Worm (Caenorhabditis elegans) whole organism, late embryonic: Measurements from ENCODE around the gene F59F5.7.

ENCODE experiments used
- F13H6.1 ChIP-seq: sonication (generic microtip); optimal IDR thresholded peaks from 2 replicates; lab custom pipeline; 2016; ENCODE audit warnings: missing genetic modification characterization, missing compliant biosample characterization
- ama-1 ChIP-seq: fragments of 150-350 bp; optimal IDR thresholded peaks from 2 replicates; lab custom pipeline; 2014
- ceh-19 ChIP-seq: fragments of 200-800 bp; sonication (Bioruptor generic); optimal IDR thresholded peaks from 2 replicates; lab custom pipeline; 2018; ENCODE audit warnings: mild to moderate bottlenecking, missing genetic modification characterization, missing compliant biosample characterization
- ceh-2 ChIP-seq: sonication (generic microtip); optimal IDR thresholded peaks from 2 replicates; lab custom pipeline; 2016; ENCODE audit warnings: missing genotype, missing genetic modification characterization, missing compliant biosample characterization
- che-1 ChIP-seq: sonication (generic microtip); optimal IDR thresholded peaks from 2 replicates; lab custom pipeline; 2016; ENCODE audit warnings: mild to moderate bottlenecking, missing genetic modification characterization, missing compliant biosample characterization
- dmd-4 ChIP-seq: sonication (generic microtip); optimal IDR thresholded peaks from 2 replicates; lab custom pipeline; 2016; ENCODE audit warnings: borderline replicate concordance, missing genetic modification characterization, missing compliant biosample characterization
- dve-1 ChIP-seq: sonication (generic microtip); optimal IDR thresholded peaks from 2 replicates; lab custom pipeline; 2017; ENCODE audit warnings: antibody characterized with exemption, mild to moderate bottlenecking, missing genetic modification characterization, missing compliant biosample characterization
- mec-3 ChIP-seq: sonication (generic microtip); optimal IDR thresholded peaks from 2 replicates; lab custom pipeline; 2016; ENCODE audit warnings: borderline replicate concordance, missing genetic modification characterization, missing compliant biosample characterization
- nfya-1 ChIP-seq: sonication (generic microtip); optimal IDR thresholded peaks from 2 replicates; lab custom pipeline; 2017; ENCODE audit warnings: missing genetic modification characterization, mild to moderate bottlenecking, missing compliant biosample characterization, antibody characterized with exemption, moderate library complexity
- nhr-11 ChIP-seq: fragments of 150-350 bp; optimal IDR thresholded peaks from 2 replicates; lab custom pipeline; 2014; ENCODE audit warnings: missing biosample characterization, missing genetic modification characterization
- ref-2 ChIP-seq: sonication (generic microtip); optimal IDR thresholded peaks from 2 replicates; lab custom pipeline; 2016; ENCODE audit warnings: missing genetic modification characterization, missing compliant biosample characterization
- unc-86 ChIP-seq: sonication (generic microtip); optimal IDR thresholded peaks from 2 replicates; lab custom pipeline; 2016; ENCODE audit warnings: missing genetic modification characterization, missing compliant biosample characterization

DNA sequence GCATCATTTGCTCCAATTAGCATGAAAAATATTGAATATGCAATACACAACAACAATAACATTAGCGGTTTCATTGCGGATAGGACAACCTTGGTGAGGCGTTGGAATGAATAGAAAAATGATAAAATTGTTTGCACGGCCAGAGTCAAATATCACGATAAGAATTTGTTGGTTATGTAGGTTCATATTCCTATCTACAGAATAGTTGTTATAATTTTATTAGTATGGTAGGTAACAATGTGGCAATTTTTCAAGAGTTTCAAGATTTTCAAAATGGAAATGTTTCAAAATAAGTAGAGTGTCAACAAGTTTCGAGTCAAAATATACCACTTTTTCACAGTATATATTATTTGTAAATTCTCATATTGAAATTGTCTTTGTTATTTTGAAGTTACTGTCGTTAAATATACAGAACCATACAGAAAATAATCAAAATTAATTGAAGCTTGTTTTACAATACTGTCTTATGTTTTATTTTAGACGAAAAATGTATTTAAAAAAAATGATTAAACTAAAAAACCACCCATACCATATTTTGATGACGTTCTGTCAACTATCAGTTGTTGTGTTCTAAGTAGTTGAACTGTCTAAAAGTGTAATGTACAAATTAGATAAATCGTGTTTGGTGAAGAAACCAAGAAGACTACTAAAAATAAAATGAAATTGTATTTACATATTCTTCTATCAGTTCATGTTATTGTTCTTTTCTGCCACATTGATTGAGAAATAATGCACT lies 16.8 kb upstream of the F59F5.7 start, which contains the start of the genes F59F5.3 and F59F5.4:
- TF ChIP-seq F13H6.1 (tag; lab: Kevin White, UChicago) (no peak), ceh-19 (GFP tag; lab: Kevin White, UChicago) (no peak), che-1 (tag; lab: Kevin White, UChicago) (no peak), nfya-1 (tag; lab: Kevin White, UChicago) (no peak), dve-1 (tag; lab: Kevin White, UChicago) (no peak), nhr-11 (no peak), ref-2 (tag; lab: Kevin White, UChicago) (no peak), dmd-4 (tag; lab: Kevin White, UChicago) (no peak), mec-3 (tag; lab: Kevin White, UChicago) (no peak), unc-86 (no peak), ama-1 (lab: Kevin White, UChicago) (no peak), ceh-2 (no peak)
